Worm (Caenorhabditis elegans): ENCODE results near the gene dep-1.

- no peak for TF ChIP-seq sptf-1 (tag; optimal IDR thresholded peaks at IDR 0.05)
- TF ChIP-seq mab-5 (tag; optimal IDR thresholded peaks at IDR 0.05) = no peak
- TF ChIP-seq lin-13 (tag; optimal IDR thresholded peaks at IDR 0.05) = no peak
- TF ChIP-seq nhr-2 (tag; optimal IDR thresholded peaks at IDR 0.05) = peak; percentile 92
- TF ChIP-seq unc-62 (GFP tag; optimal IDR thresholded peaks at IDR 0.05) = peak; percentile 57
- no peak for TF ChIP-seq ham-2 (GFP tag; optimal IDR thresholded peaks at IDR 0.05)
- TF ChIP-seq nhr-12 (tag; optimal IDR thresholded peaks at IDR 0.05) = peak; percentile 40
- no peak for TF ChIP-seq nhr-237 (tag; optimal IDR thresholded peaks at IDR 0.05)
- no peak for TF ChIP-seq ztf-11 (tag; optimal IDR thresholded peaks at IDR 0.05)
These were observed 43.8 kb upstream of the dep-1 start for ce11 chrII:9063350-9063749.

All from whole organism, mixed stage, embryonic.